Worm (Caenorhabditis elegans): Measurements from ENCODE around the gene unc-79.

Gene unc-79

ce11 chrIII:4058643-4059042 lies 7.8 kb upstream of the unc-79 start, which contains the start of gene his-69:
TSS of gene his-69 (minus strand) at chrIII:4058743.
- TF ChIP-seq W03F9.2 (tag; optimal IDR thresholded peaks at IDR 0.05) (no peak), him-1 (tag; optimal IDR thresholded peaks at IDR 0.05) (no peak), dao-5 (tag; optimal IDR thresholded peaks at IDR 0.05) (no peak)

ce11 chrIII:4060019-4060418 lies 6.4 kb upstream of the unc-79 start, which contains the start of gene his-70:
TSS of gene his-70 (minus strand) at chrIII:4060119.
- no peak for TF ChIP-seq him-1 (tag; optimal IDR thresholded peaks at IDR 0.05)
- TF ChIP-seq dao-5 (tag; optimal IDR thresholded peaks at IDR 0.05), result no peak
- no peak for TF ChIP-seq W03F9.2 (tag; optimal IDR thresholded peaks at IDR 0.05)

DNA sequence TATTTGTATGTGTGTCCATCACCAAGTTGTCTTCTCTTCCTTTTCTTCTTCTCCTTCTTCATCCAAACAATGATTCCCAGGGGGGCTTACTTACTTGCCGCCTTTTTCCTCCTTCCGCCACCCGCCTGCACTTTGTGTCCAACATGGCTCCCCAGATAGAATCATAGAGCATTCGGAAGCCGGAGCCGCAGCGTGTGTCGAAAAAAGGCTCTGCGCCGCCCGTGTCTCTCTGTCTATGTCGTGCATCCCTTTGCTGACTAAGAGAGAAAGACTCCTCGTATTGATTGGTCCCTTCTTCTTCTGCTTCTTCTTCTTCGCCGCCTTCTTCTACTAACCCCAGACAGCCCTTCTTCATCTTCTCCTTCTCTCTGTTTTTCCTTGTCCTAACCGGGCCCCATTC lies 2.7 kb upstream of the unc-79 start:
- TF ChIP-seq W03F9.2 (tag; optimal IDR thresholded peaks at IDR 0.05) (no peak), him-1 (tag; optimal IDR thresholded peaks at IDR 0.05) (peak; percentile 57), dao-5 (tag; optimal IDR thresholded peaks at IDR 0.05) (no peak)

DNA sequence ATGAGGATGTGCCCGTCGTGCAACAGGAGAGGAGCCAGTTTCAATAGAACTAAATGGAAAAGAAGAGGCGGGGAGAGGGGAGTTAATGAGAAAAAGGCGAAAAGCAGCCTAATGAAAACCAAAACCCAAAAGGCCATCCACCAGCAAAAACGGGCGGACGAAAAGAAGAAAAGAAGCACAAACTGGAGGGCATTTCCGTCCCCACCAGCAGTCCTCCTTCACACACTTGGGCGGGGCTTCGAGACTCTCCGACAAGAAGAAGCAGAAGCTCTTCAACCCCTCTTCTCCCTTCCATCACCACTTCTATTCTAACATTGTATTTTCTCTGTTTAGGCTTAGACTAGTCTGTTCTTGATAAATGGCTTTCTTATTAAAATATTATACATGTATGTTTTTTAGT lies 1.7 kb downstream of the unc-79 start:
- no peak for TF ChIP-seq him-1 (tag; optimal IDR thresholded peaks at IDR 0.05)
- no peak for TF ChIP-seq dao-5 (tag; optimal IDR thresholded peaks at IDR 0.05)
- TF ChIP-seq W03F9.2 (tag; optimal IDR thresholded peaks at IDR 0.05), result no peak

- no peak for TF ChIP-seq him-1 (tag; optimal IDR thresholded peaks at IDR 0.05)
- no peak for TF ChIP-seq W03F9.2 (tag; optimal IDR thresholded peaks at IDR 0.05)
- TF ChIP-seq dao-5 (tag; optimal IDR thresholded peaks at IDR 0.05), result no peak
Observed at ce11 chrIII:4070239-4070638, 3.8 kb downstream of the unc-79 start.

ce11 chrIII:4083429-4083828 lies 17.0 kb downstream of the unc-79 start:
- TF ChIP-seq him-1 (tag; optimal IDR thresholded peaks at IDR 0.05) (no peak), W03F9.2 (tag; optimal IDR thresholded peaks at IDR 0.05) (no peak), dao-5 (tag; optimal IDR thresholded peaks at IDR 0.05) (no peak)

ce11 chrIII:4085657-4086056 lies 19.2 kb downstream of the unc-79 start:
- TF ChIP-seq dao-5 (tag; optimal IDR thresholded peaks at IDR 0.05) (no peak), W03F9.2 (tag; optimal IDR thresholded peaks at IDR 0.05) (no peak), him-1 (tag; optimal IDR thresholded peaks at IDR 0.05) (no peak)

DNA sequence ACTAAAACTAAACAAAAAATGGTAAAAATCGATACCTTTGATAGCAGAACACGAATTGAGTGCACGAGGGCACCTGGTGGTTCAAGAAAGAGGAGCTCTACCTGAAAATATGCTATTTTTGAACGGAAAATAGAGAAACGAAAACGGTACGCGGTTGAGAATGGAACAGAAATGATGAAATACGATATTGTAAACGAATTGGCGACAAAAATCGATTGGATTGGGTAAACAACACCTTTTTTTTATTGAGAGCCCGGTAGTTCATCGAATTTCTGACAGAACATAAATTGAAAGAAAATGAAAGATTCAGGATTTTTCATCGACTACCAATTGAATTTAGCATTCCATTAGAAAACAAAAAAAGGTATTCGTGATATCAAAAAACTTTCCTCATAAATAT lies 20.1 kb downstream of the unc-79 start, which contains the start of gene kin-19:
TSS of gene kin-19 (minus strand) at position 101 of the 400 bp plus-strand sequence.
- TF ChIP-seq dao-5 (tag; optimal IDR thresholded peaks at IDR 0.05) (no peak), W03F9.2 (tag; optimal IDR thresholded peaks at IDR 0.05) (no peak), him-1 (tag; optimal IDR thresholded peaks at IDR 0.05) (no peak)

DNA sequence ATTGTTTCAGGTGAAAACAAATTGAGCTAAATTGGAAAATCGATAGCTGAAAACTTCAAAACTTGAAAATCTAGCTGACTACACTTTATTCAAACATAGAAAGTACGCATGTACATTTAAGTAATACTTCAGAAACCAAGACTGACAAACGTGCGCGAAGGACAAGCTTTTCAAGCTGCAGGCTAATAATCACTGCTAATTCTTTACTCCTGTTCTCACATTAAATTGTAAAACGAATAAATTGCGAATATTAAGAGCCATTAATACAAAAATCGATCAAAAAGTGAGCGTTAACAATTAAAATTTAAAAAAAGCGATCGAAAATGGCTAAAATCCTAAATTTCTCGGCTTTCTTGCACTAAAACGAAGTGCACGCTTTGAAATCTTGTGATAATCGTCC lies 20.6 kb downstream of the unc-79 start:
- TF ChIP-seq W03F9.2 (tag; optimal IDR thresholded peaks at IDR 0.05), result no peak
- TF ChIP-seq dao-5 (tag; optimal IDR thresholded peaks at IDR 0.05), result no peak
- no peak for TF ChIP-seq him-1 (tag; optimal IDR thresholded peaks at IDR 0.05)

ce11 chrIII:4087565-4087964 lies 21.1 kb downstream of the unc-79 start:
- TF ChIP-seq him-1 (tag; optimal IDR thresholded peaks at IDR 0.05) (no peak), W03F9.2 (tag; optimal IDR thresholded peaks at IDR 0.05) (peak; percentile 0)

- no peak for TF ChIP-seq W03F9.2 (tag; optimal IDR thresholded peaks at IDR 0.05)
- no peak for TF ChIP-seq him-1 (tag; optimal IDR thresholded peaks at IDR 0.05)
- no peak for TF ChIP-seq dao-5 (tag; optimal IDR thresholded peaks at IDR 0.05)
Observed at ce11 chrIII:4088338-4088918, 22.0 kb downstream of the unc-79 start.

DNA sequence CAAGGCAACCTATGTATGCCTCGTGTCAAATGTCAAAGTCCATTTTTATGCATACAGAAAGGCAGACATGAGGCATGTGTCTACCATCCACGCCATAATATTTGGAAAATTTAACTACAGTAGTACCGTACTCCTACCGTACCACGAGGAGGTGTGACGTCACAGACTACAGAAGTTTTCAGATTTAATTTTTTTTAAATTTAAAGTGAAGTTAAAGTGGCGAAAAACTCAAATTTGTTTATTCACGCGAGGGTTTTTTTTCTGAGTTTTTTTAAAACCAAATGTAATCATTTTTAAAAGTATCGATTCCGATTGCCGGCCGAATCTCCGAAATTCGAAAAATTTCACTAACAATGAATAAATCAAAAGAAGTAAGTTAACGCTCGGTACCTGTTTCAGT lies 24.3 kb downstream of the unc-79 start, which contains the start of gene C03C10.2:
TSS of gene C03C10.2 (plus strand) at position 301 of the 400 bp plus-strand sequence.
- TF ChIP-seq W03F9.2 (tag; optimal IDR thresholded peaks at IDR 0.05) (no peak), dao-5 (tag; optimal IDR thresholded peaks at IDR 0.05) (no peak), him-1 (tag; optimal IDR thresholded peaks at IDR 0.05) (no peak)

- TF ChIP-seq dao-5 (tag; optimal IDR thresholded peaks at IDR 0.05) (no peak), W03F9.2 (tag; optimal IDR thresholded peaks at IDR 0.05) (no peak), him-1 (tag; optimal IDR thresholded peaks at IDR 0.05) (no peak)
Observed at ce11 chrIII:4092020-4092419, 25.6 kb downstream of the unc-79 start, which contains the start of gene C03C10.5. TSS of gene C03C10.5 (minus strand) at chrIII:4092120.

ce11 chrIII:4092962-4093361 lies 26.5 kb downstream of the unc-79 start:
- TF ChIP-seq dao-5 (tag; optimal IDR thresholded peaks at IDR 0.05), result no peak
- TF ChIP-seq him-1 (tag; optimal IDR thresholded peaks at IDR 0.05), result no peak
- no peak for TF ChIP-seq W03F9.2 (tag; optimal IDR thresholded peaks at IDR 0.05)

DNA sequence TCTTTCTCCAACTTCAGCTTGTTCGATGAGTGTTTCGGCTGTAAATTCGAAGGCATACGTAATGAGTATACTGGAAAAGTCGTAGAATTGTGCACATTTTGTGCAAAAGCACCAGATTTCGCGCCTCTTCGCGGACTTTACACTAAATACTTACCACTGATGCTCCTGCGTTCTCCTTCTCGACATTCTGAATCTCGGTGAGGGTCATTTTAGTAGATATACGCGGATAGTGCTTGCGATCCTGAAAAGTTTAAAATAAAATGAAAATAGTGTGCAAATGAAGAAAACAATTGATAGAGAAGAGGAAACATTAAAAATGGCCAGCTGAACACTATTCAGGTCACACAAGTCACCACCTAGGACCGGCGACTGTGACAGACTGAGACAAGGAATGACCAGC lies 28.2 kb downstream of the unc-79 start, which contains the start of gene rnr-2:
TSS of gene rnr-2 (minus strand) at position 241 of the 400 bp plus-strand sequence.
- TF ChIP-seq him-1 (tag; optimal IDR thresholded peaks at IDR 0.05) (no peak), W03F9.2 (tag; optimal IDR thresholded peaks at IDR 0.05) (no peak), dao-5 (tag; optimal IDR thresholded peaks at IDR 0.05) (no peak)
